Fruit fly (Drosophila melanogaster) S2 (cell line): ENCODE data around the gene Hn.

Source experiments
- CG8478 ChIP-seq: fragments of >200 bp; optimal IDR thresholded peaks from 2 replicates; lab custom pipeline; 2018
- CTCF ChIP-seq, 2 experiments: fragments of >200 bp; optimal IDR thresholded peaks; 2 replicates each; lab custom pipeline; 2018

dm6 chr3L:7787788-7788406 is 27.6 kb downstream of the Hn start:
- TF ChIP-seq CTCF (optimal IDR thresholded peaks at IDR 0.05; lab: Kevin White, UChicago), result no peak
- no peak for TF ChIP-seq CG8478 (lab: Kevin White, UChicago)
